Worm (Caenorhabditis elegans): ENCODE measurements around the gene T13F3.8.

T13F3.8 gene

DNA sequence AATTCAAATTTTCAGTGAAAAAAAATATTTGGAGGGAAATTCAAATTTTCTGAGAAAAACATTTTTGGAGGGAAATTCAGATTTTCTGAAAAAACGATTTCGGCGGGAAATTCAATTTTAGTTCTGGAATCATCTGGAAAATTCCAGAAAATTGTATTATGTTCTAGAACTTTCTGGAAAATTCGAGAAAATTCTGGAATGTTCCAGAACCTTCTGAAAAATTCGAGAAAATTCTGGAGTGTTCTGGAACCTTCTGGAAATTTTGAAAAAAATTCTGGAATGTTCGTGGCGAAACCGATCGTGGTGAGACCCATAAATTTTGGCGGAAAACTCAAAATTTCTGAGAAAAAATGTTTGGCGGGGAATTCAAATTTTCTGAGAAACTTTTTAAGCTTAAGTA is 52.6 kb downstream of the T13F3.8 start:
- TF ChIP-seq pha-4 (tag; optimal IDR thresholded peaks at IDR 0.05), result no peak
- TF ChIP-seq lin-39 (tag; optimal IDR thresholded peaks at IDR 0.05), result no peak
- no peak for TF ChIP-seq ZK546.5 (tag; optimal IDR thresholded peaks at IDR 0.05)
